Worm (Caenorhabditis elegans) whole organism, late embryonic: ENCODE results near the gene F17C11.13.

Experiments used
- C38D4.7 ChIP-seq: fragments of 200-800 bp; sonication (Bioruptor generic); optimal IDR thresholded peaks from 2 replicates; lab custom pipeline; 2018; ENCODE audit warnings: mild to moderate bottlenecking, missing genetic modification characterization, moderate library complexity, missing compliant biosample characterization
- K02D7.2 ChIP-seq: sonication (generic microtip); optimal IDR thresholded peaks from 2 replicates; lab custom pipeline; 2017; ENCODE audit warnings: mild to moderate bottlenecking, missing genetic modification characterization, missing compliant biosample characterization
- K09A11.1 ChIP-seq: sonication (generic microtip); optimal IDR thresholded peaks from 2 replicates; lab custom pipeline; 2017; ENCODE audit warnings: antibody characterized with exemption, mild to moderate bottlenecking, missing genetic modification characterization, missing compliant biosample characterization; ENCODE audit not compliant: insufficient read depth
- ahr-1 ChIP-seq: sonication (generic microtip); optimal IDR thresholded peaks from 2 replicates; lab custom pipeline; 2016; ENCODE audit warnings: missing genetic modification characterization, missing compliant biosample characterization
- ceh-14 ChIP-seq: sonication (generic microtip); optimal IDR thresholded peaks from 2 replicates; lab custom pipeline; 2016; ENCODE audit warnings: missing genotype, missing genetic modification characterization, missing compliant biosample characterization
- ceh-18 ChIP-seq: sonication (generic microtip); optimal IDR thresholded peaks from 2 replicates; lab custom pipeline; 2016; ENCODE audit warnings: missing genetic modification characterization, missing compliant biosample characterization
- ceh-2 ChIP-seq: sonication (generic microtip); optimal IDR thresholded peaks from 2 replicates; lab custom pipeline; 2016; ENCODE audit warnings: missing genotype, missing genetic modification characterization, missing compliant biosample characterization
- ceh-24 ChIP-seq: sonication (generic microtip); optimal IDR thresholded peaks from 2 replicates; lab custom pipeline; 2016; ENCODE audit warnings: mild to moderate bottlenecking, missing genetic modification characterization, missing compliant biosample characterization
- ceh-30 ChIP-seq: fragments of 150-350 bp; optimal IDR thresholded peaks from 2 replicates; lab custom pipeline; 2014; ENCODE audit warnings: missing biosample characterization, missing genetic modification characterization
- ceh-45 ChIP-seq: fragments of 200-800 bp; sonication (Bioruptor generic); IDR thresholded peaks from 2 replicates; pipeline ENCODE4 v1.3.6; 2022; ENCODE audit warnings: missing genetic modification reagents, missing genetic modification characterization, missing compliant biosample characterization
- ceh-48 ChIP-seq: sonication (generic microtip); optimal IDR thresholded peaks from 2 replicates; lab custom pipeline; 2016; ENCODE audit warnings: missing genetic modification characterization, inconsistent platforms, missing compliant biosample characterization
- ceh-6 ChIP-seq: fragments of 200-800 bp; sonication (Bioruptor generic); optimal IDR thresholded peaks from 2 replicates; lab custom pipeline; 2018; ENCODE audit warnings: mild to moderate bottlenecking, missing genetic modification characterization, missing compliant biosample characterization
- ceh-9 ChIP-seq: sonication (generic microtip); optimal IDR thresholded peaks from 2 replicates; lab custom pipeline; 2016; ENCODE audit warnings: mild to moderate bottlenecking, missing genetic modification characterization, inconsistent platforms, missing compliant biosample characterization
- dmd-4 ChIP-seq: sonication (generic microtip); optimal IDR thresholded peaks from 2 replicates; lab custom pipeline; 2016; ENCODE audit warnings: borderline replicate concordance, missing genetic modification characterization, missing compliant biosample characterization
- elt-2 ChIP-seq: sonication (generic microtip); optimal IDR thresholded peaks from 2 replicates; lab custom pipeline; 2016; ENCODE audit warnings: missing genetic modification reagents, missing genetic modification characterization, missing compliant biosample characterization
- elt-4 ChIP-seq: sonication (generic microtip); optimal IDR thresholded peaks from 2 replicates; lab custom pipeline; 2016; ENCODE audit warnings: missing genetic modification characterization, missing compliant biosample characterization
- fkh-10 ChIP-seq: fragments of 150-350 bp; optimal IDR thresholded peaks from 2 replicates; lab custom pipeline; 2014; ENCODE audit warnings: missing biosample characterization, missing genetic modification reagents, missing genetic modification characterization
- fkh-6 ChIP-seq: sonication (generic microtip); optimal IDR thresholded peaks from 2 replicates; lab custom pipeline; 2016; ENCODE audit warnings: missing genetic modification characterization, missing compliant biosample characterization
- gmeb-2 ChIP-seq: sonication (generic microtip); optimal IDR thresholded peaks from 2 replicates; lab custom pipeline; 2016; ENCODE audit warnings: missing genetic modification characterization, inconsistent platforms, missing compliant biosample characterization
- hlh-15 ChIP-seq: sonication (generic microtip); optimal IDR thresholded peaks from 2 replicates; lab custom pipeline; 2016; ENCODE audit warnings: missing genetic modification characterization, missing compliant biosample characterization
- hlh-30 ChIP-seq: sonication (generic microtip); optimal IDR thresholded peaks from 2 replicates; lab custom pipeline; 2017; ENCODE audit warnings: antibody characterized with exemption, missing genetic modification characterization, missing compliant biosample characterization; ENCODE audit not compliant: insufficient read depth
- hlh-6 ChIP-seq: sonication (generic microtip); optimal IDR thresholded peaks from 2 replicates; lab custom pipeline; 2016; ENCODE audit warnings: missing genotype, missing genetic modification characterization, missing compliant biosample characterization
- lim-6 ChIP-seq: sonication (generic microtip); optimal IDR thresholded peaks from 2 replicates; lab custom pipeline; 2016; ENCODE audit warnings: missing genetic modification characterization, missing compliant biosample characterization
- odd-2 ChIP-seq: sonication (generic microtip); optimal IDR thresholded peaks from 2 replicates; lab custom pipeline; 2017; ENCODE audit warnings: antibody characterized with exemption, mild to moderate bottlenecking, missing genetic modification characterization, missing compliant biosample characterization
- pag-3 ChIP-seq: sonication (generic microtip); optimal IDR thresholded peaks from 2 replicates; lab custom pipeline; 2016; ENCODE audit warnings: missing compliant biosample characterization, missing genetic modification characterization, borderline replicate concordance
- pax-1 ChIP-seq: fragments of 150-350 bp; optimal IDR thresholded peaks from 2 replicates; lab custom pipeline; 2014; ENCODE audit warnings: missing biosample characterization, missing genetic modification characterization
- pha-4 ChIP-seq: fragments of 150-350 bp; optimal IDR thresholded peaks from 2 replicates; lab custom pipeline; 2018; ENCODE audit warnings: missing biosample characterization, missing genetic modification reagents, missing genetic modification characterization
- pqm-1 ChIP-seq: sonication (generic microtip); optimal IDR thresholded peaks from 2 replicates; lab custom pipeline; 2016; ENCODE audit warnings: missing genetic modification characterization, missing compliant biosample characterization
- pros-1 ChIP-seq: fragments of 150-350 bp; optimal IDR thresholded peaks from 2 replicates; lab custom pipeline; 2014; ENCODE audit warnings: missing biosample characterization, missing genetic modification reagents, missing genetic modification characterization
- rnt-1 ChIP-seq: sonication (generic microtip); optimal IDR thresholded peaks from 2 replicates; lab custom pipeline; 2016; ENCODE audit warnings: missing genetic modification characterization, missing compliant biosample characterization
- sdc-2 ChIP-seq: sonication (generic microtip); optimal IDR thresholded peaks from 2 replicates; lab custom pipeline; 2016; ENCODE audit warnings: missing genotype, missing genetic modification characterization, missing compliant biosample characterization
- sox-4 ChIP-seq: sonication (generic microtip); optimal IDR thresholded peaks from 2 replicates; lab custom pipeline; 2017; ENCODE audit warnings: mild to moderate bottlenecking, missing genetic modification characterization, inconsistent platforms, missing compliant biosample characterization
- syd-9 ChIP-seq: sonication (generic microtip); optimal IDR thresholded peaks from 2 replicates; lab custom pipeline; 2016; ENCODE audit warnings: mild to moderate bottlenecking, missing genetic modification characterization, moderate library complexity, missing compliant biosample characterization
- tbx-2 ChIP-seq: sonication (generic microtip); optimal IDR thresholded peaks from 2 replicates; lab custom pipeline; 2016; ENCODE audit warnings: missing genetic modification characterization, missing compliant biosample characterization
- tbx-7 ChIP-seq: sonication (generic microtip); optimal IDR thresholded peaks from 2 replicates; lab custom pipeline; 2016; ENCODE audit warnings: missing genotype, missing genetic modification characterization, missing compliant biosample characterization
- ttx-3 ChIP-seq: sonication (generic microtip); optimal IDR thresholded peaks from 2 replicates; lab custom pipeline; 2016; ENCODE audit warnings: missing genetic modification reagents, missing genetic modification characterization, missing compliant biosample characterization
- unc-42 ChIP-seq: sonication (generic microtip); optimal IDR thresholded peaks from 2 replicates; lab custom pipeline; 2016; ENCODE audit warnings: missing genotype, missing genetic modification characterization, missing compliant biosample characterization
- unc-86 ChIP-seq: sonication (generic microtip); optimal IDR thresholded peaks from 2 replicates; lab custom pipeline; 2016; ENCODE audit warnings: missing genetic modification characterization, missing compliant biosample characterization
- zip-5 ChIP-seq: sonication (generic microtip); optimal IDR thresholded peaks from 2 replicates; lab custom pipeline; 2016; ENCODE audit warnings: missing genetic modification characterization, missing compliant biosample characterization

Gene F17C11.13

ce11 chrV:10942161-10942560, 13.6 kb upstream of the F17C11.13 start, which contains the start of gene zip-9:
TSS of gene zip-9 (plus strand) at chrV:10942461.
- no peak for TF ChIP-seq elt-2 (tag; lab: Kevin White, UChicago)
- no peak for TF ChIP-seq C38D4.7 (GFP tag; lab: Kevin White, UChicago)
- TF ChIP-seq, all 69 proteins: peak for 0

ce11 chrV:10944903-10945302, 10.8 kb upstream of the F17C11.13 start:
- TF ChIP-seq unc-42 (peak; percentile 57), pax-1 (tag; lab: Kevin White, UChicago) (no peak)

ce11 chrV:10947210-10947609, 8.5 kb upstream of the F17C11.13 start:
- no peak for TF ChIP-seq zip-5
- TF ChIP-seq odd-2 (tag; lab: Kevin White, UChicago) = no peak
- TF ChIP-seq tbx-7 (tag; lab: Kevin White, UChicago) = no peak
- TF ChIP-seq pax-1 (tag; lab: Kevin White, UChicago) = no peak
- no peak for TF ChIP-seq fkh-10 (GFP tag; lab: Kevin White, UChicago)

- TF ChIP-seq elt-2 (tag; lab: Kevin White, UChicago) = no peak
- no peak for TF ChIP-seq ceh-30 (tag; lab: Kevin White, UChicago)
- TF ChIP-seq K09A11.1 = no peak
- TF ChIP-seq tbx-2 (tag; lab: Kevin White, UChicago) = no peak
- no peak for TF ChIP-seq odd-2 (tag; lab: Kevin White, UChicago)
- no peak for TF ChIP-seq unc-86 (tag; lab: Kevin White, UChicago)
- no peak for TF ChIP-seq ttx-3 (tag; lab: Kevin White, UChicago)
- TF ChIP-seq syd-9 = no peak
- TF ChIP-seq sdc-2 (tag; lab: Kevin White, UChicago) = no peak
- no peak for TF ChIP-seq pqm-1 (tag; lab: Kevin White, UChicago)
- TF ChIP-seq ceh-14 (tag; lab: Kevin White, UChicago) = no peak
- no peak for TF ChIP-seq lim-6
- TF ChIP-seq gmeb-2 (tag; lab: Kevin White, UChicago) = no peak
- TF ChIP-seq rnt-1 (tag; lab: Kevin White, UChicago) = no peak
- no peak for TF ChIP-seq C38D4.7 (GFP tag; lab: Kevin White, UChicago)
- no peak for TF ChIP-seq hlh-15 (tag; lab: Kevin White, UChicago)
- TF ChIP-seq ceh-45 (GFP tag; lab: Robert Waterston, UW) = no peak
- TF ChIP-seq K02D7.2 (tag; lab: Kevin White, UChicago) = no peak
- no peak for TF ChIP-seq ahr-1 (tag; lab: Kevin White, UChicago)
Observed at ce11 chrV:10947930-10948329, 7.8 kb upstream of the F17C11.13 start, which contains the start of gene F17C11.2. TSS of gene F17C11.2 (plus strand) at chrV:10948230.

ce11 chrV:10949511-10949910, 6.2 kb upstream of the F17C11.13 start, which contains the start of gene col-153:
TSS of gene col-153 (plus strand) at chrV:10949811.
- no peak for TF ChIP-seq fkh-6
- no peak for TF ChIP-seq hlh-6
- TF ChIP-seq ceh-18 (tag; lab: Kevin White, UChicago) = no peak
- no peak for TF ChIP-seq pros-1 (tag; lab: Kevin White, UChicago)
- no peak for TF ChIP-seq ceh-48 (tag; lab: Kevin White, UChicago)
- TF ChIP-seq K02D7.2 (tag; lab: Kevin White, UChicago) = no peak
- no peak for TF ChIP-seq dmd-4 (tag; lab: Kevin White, UChicago)
- TF ChIP-seq pag-3 = no peak
- no peak for TF ChIP-seq hlh-30 (tag; lab: Kevin White, UChicago)
- no peak for TF ChIP-seq fkh-10 (GFP tag; lab: Kevin White, UChicago)
- no peak for TF ChIP-seq ceh-6 (GFP tag; lab: Kevin White, UChicago)
- no peak for TF ChIP-seq ceh-24 (tag; lab: Kevin White, UChicago)
- no peak for TF ChIP-seq ceh-2 (tag; lab: Kevin White, UChicago)
- TF ChIP-seq ceh-9 (tag; lab: Kevin White, UChicago) = no peak
- no peak for TF ChIP-seq sox-4 (tag; lab: Kevin White, UChicago)
- no peak for TF ChIP-seq pha-4 (tag; lab: Kevin White, UChicago)
- TF ChIP-seq pqm-1 (tag; lab: Kevin White, UChicago) = no peak
- no peak for TF ChIP-seq elt-4 (tag; lab: Kevin White, UChicago)
